2 fruit fly cellular contexts compared by ENCODE assay signal in genomic region chr3L:4221792-4222191, dm6.
TF ChIP-seq lines count a peak whose summit lies in the region.

No protein-coding gene starts in this region.

- no peak for TF ChIP-seq CTCF in whole organism, embryonic (GFP tag; optimal IDR thresholded peaks at IDR 0.05; lab: Kevin White, UChicago)

TF ChIP-seq in whole organism, embryonic, 481 proteins besides CTCF, POLR2A, EP300 and RAD21:
- TF ChIP-seq danr (GFP tag; IDR thresholded peaks at IDR 0.05; lab: Robert Waterston, UW) (no peak), CG10654 (GFP tag; optimal IDR thresholded peaks at IDR 0.05; lab: Kevin White, UChicago) (no peak), CG34376 (GFP tag; optimal IDR thresholded peaks at IDR 0.05; lab: Kevin White, UChicago) (peak; percentile 2), CG2678 (tag; optimal IDR thresholded peaks at IDR 0.05; lab: Kevin White, UChicago) (no peak), vnd (GFP tag; IDR thresholded peaks at IDR 0.05; lab: Robert Waterston, UW; ENCODE audit: partially characterized antibody) (no peak), aop (GFP tag; IDR thresholded peaks at IDR 0.05; lab: Robert Waterston, UW) (no peak), MESR4 (GFP tag; optimal IDR thresholded peaks at IDR 0.05; lab: Kevin White, UChicago) (no peak), sna (GFP tag; IDR thresholded peaks at IDR 0.05; lab: Robert Waterston, UW; ENCODE audit: partially characterized antibody) (no peak), mirr (GFP tag; optimal IDR thresholded peaks at IDR 0.05; lab: Kevin White, UChicago) (peak; percentile 22), Med (GFP tag; lab: Kevin White, UChicago) (peak; percentile 75), CG9817 (tag; optimal IDR thresholded peaks at IDR 0.05; lab: Kevin White, UChicago) (no peak), CG13624 (GFP tag; optimal IDR thresholded peaks at IDR 0.05; lab: Kevin White, UChicago) (peak; percentile 78), CG12299 (tag; optimal IDR thresholded peaks at IDR 0.05; lab: Kevin White, UChicago) (no peak), phol (tag; optimal IDR thresholded peaks at IDR 0.05; lab: Kevin White, UChicago) (no peak), eve (GFP tag; optimal IDR thresholded peaks at IDR 0.05; lab: Kevin White, UChicago) (no peak), CG43689 (GFP tag; IDR thresholded peaks at IDR 0.05; lab: Robert Waterston, UW) (no peak), CG10431 (GFP tag; optimal IDR thresholded peaks at IDR 0.05; lab: Kevin White, UChicago) (no peak), GATAe (GFP tag; conservative IDR thresholded peaks at IDR 0.05; lab: Robert Waterston, UW) (0 out of 2 replicates have a peak, but pooled peaks have one; percentile 11), Pdp1 (GFP tag; optimal IDR thresholded peaks at IDR 0.05; lab: Kevin White, UChicago) (peak in 1 of 2 experiments; percentile 60), Dip3 (GFP tag; optimal IDR thresholded peaks at IDR 0.05; lab: Kevin White, UChicago) (no peak), exex (tag; optimal IDR thresholded peaks at IDR 0.05; lab: Kevin White, UChicago) (peak; percentile 17), CG31441 (GFP tag; IDR thresholded peaks at IDR 0.05; lab: Robert Waterston, UW) (no peak), CG17568 (GFP tag; optimal IDR thresholded peaks at IDR 0.05; lab: Kevin White, UChicago) (no peak), grn (GFP tag; optimal IDR thresholded peaks at IDR 0.05; lab: Kevin White, UChicago) (peak; percentile 70), Lhr (GFP tag; optimal IDR thresholded peaks at IDR 0.05; lab: Kevin White, UChicago) (no peak)

TF ChIP-seq in whole organism, prepupa, 60 proteins besides CTCF, POLR2A, EP300 and RAD21:
- TF ChIP-seq CG15336 (GFP tag; IDR thresholded peaks at IDR 0.05; lab: Robert Waterston, UW): no peak
- TF ChIP-seq Hr39 (GFP tag; optimal IDR thresholded peaks at IDR 0.05; lab: Kevin White, UChicago): no peak
- TF ChIP-seq CG11294 (GFP tag; IDR thresholded peaks at IDR 0.05; lab: Robert Waterston, UW): no peak
- no peak for TF ChIP-seq CG1621 (tag; optimal IDR thresholded peaks at IDR 0.05; lab: Kevin White, UChicago)
- TF ChIP-seq dac (GFP tag; optimal IDR thresholded peaks at IDR 0.05; lab: Kevin White, UChicago): no peak
- TF ChIP-seq svp (GFP tag; lab: Kevin White, UChicago): peak; percentile 83
- TF ChIP-seq CG8119 (GFP tag; IDR thresholded peaks at IDR 0.05; lab: Robert Waterston, UW): no peak
- TF ChIP-seq salr (GFP tag; optimal IDR thresholded peaks at IDR 0.05; lab: Kevin White, UChicago): no peak
